Worm (Caenorhabditis elegans) whole organism, midembryonic: ENCODE data around the gene lst-4.

Source experiments
- T22C8.4 ChIP-seq: fragments of 200-800 bp; sonication (Bioruptor generic); IDR thresholded peaks from 2 replicates; pipeline ENCODE4 v1.3.6; 2022; ENCODE audit warnings: missing genetic modification characterization, missing compliant biosample characterization
- cog-1 ChIP-seq: sonication (generic microtip); optimal IDR thresholded peaks from 2 replicates; lab custom pipeline; 2016; ENCODE audit warnings: missing genetic modification characterization, missing compliant biosample characterization
- flt-1 ChIP-seq: fragments of 200-800 bp; sonication (Bioruptor generic); IDR thresholded peaks from 2 replicates; pipeline ENCODE4 v1.3.6; 2022; ENCODE audit warnings: missing genetic modification characterization, missing compliant biosample characterization
- klf-2 ChIP-seq: fragments of 200-800 bp; sonication (Bioruptor generic); conservative IDR thresholded peaks from 2 replicates; pipeline ENCODE4 v1.3.6; 2022; ENCODE audit warnings: missing genetic modification reagents, missing genetic modification characterization, missing compliant biosample characterization
- med-1 ChIP-seq: sonication (generic microtip); optimal IDR thresholded peaks from 2 replicates; lab custom pipeline; 2017; ENCODE audit warnings: missing genetic modification characterization, mild to moderate bottlenecking, missing compliant biosample characterization, antibody characterized with exemption, missing genetic modification reagents; ENCODE audit not compliant: insufficient read depth
- ref-1 ChIP-seq: fragments of 200-800 bp; sonication (Bioruptor generic); conservative IDR thresholded peaks from 2 replicates; pipeline ENCODE4 v1.3.6; 2022; ENCODE audit warnings: missing genetic modification reagents, missing genetic modification characterization, missing compliant biosample characterization
- tab-1 ChIP-seq: fragments of 200-800 bp; sonication (Bioruptor generic); IDR thresholded peaks from 2 replicates; pipeline ENCODE4 v1.3.6; 2022; ENCODE audit warnings: missing genetic modification characterization, missing compliant biosample characterization
- ztf-23 ChIP-seq: fragments of 200-800 bp; sonication (Bioruptor generic); IDR thresholded peaks from 2 replicates; pipeline ENCODE4 v1.3.6; 2022; ENCODE audit warnings: missing genetic modification reagents, missing genetic modification characterization, missing compliant biosample characterization
- ztf-29 ChIP-seq: fragments of 200-800 bp; sonication (Bioruptor generic); IDR thresholded peaks from 2 replicates; pipeline ENCODE4 v1.3.6; 2022; ENCODE audit warnings: missing genetic modification reagents, missing genetic modification characterization, missing compliant biosample characterization

Gene lst-4

ce11 chrIV:14103054-14103453 lies 33.4 kb upstream of the lst-4 start, which contains the start of gene F52B11.5:
F52B11.5 (minus strand) TSS chrIV:14103231.
- no peak for TF ChIP-seq tab-1 (GFP tag; lab: Robert Waterston, UW)
- TF ChIP-seq ztf-29 (GFP tag; lab: Robert Waterston, UW), result no peak
- no peak for TF ChIP-seq cog-1
- TF ChIP-seq med-1 (GFP tag; lab: Kevin White, UChicago), result no peak
- TF ChIP-seq ref-1 (GFP tag; lab: Robert Waterston, UW), result no peak
- no peak for TF ChIP-seq flt-1
- TF ChIP-seq klf-2 (GFP tag; lab: Robert Waterston, UW), result no peak
- TF ChIP-seq T22C8.4 (GFP tag; lab: Robert Waterston, UW), result no peak
- TF ChIP-seq ztf-23, result no peak

ce11 chrIV:14099256-14099655 lies 29.6 kb upstream of the lst-4 start, which contains the start of gene col-133:
col-133 (minus strand) TSS chrIV:14099356.
- TF ChIP-seq klf-2 (GFP tag; lab: Robert Waterston, UW), result no peak
- TF ChIP-seq flt-1, result no peak
- TF ChIP-seq T22C8.4 (GFP tag; lab: Robert Waterston, UW), result no peak
- no peak for TF ChIP-seq cog-1
- no peak for TF ChIP-seq tab-1 (GFP tag; lab: Robert Waterston, UW)

ce11 chrIV:14098540-14099098 lies 29.0 kb upstream of the lst-4 start:
- TF ChIP-seq ref-1 (GFP tag; lab: Robert Waterston, UW) (no peak), T22C8.4 (GFP tag; lab: Robert Waterston, UW) (no peak), med-1 (GFP tag; lab: Kevin White, UChicago) (no peak), cog-1 (no peak), ztf-29 (GFP tag; lab: Robert Waterston, UW) (no peak), flt-1 (no peak)

ce11 chrIV:14091242-14091641 lies 21.6 kb upstream of the lst-4 start, which contains the start of gene noah-2:
noah-2 (plus strand) TSS chrIV:14091254.
- no peak for TF ChIP-seq med-1 (GFP tag; lab: Kevin White, UChicago)

- TF ChIP-seq klf-2 (GFP tag; lab: Robert Waterston, UW) (no peak), cog-1 (no peak), tab-1 (GFP tag; lab: Robert Waterston, UW) (no peak), flt-1 (no peak), ref-1 (GFP tag; lab: Robert Waterston, UW) (no peak), ztf-29 (GFP tag; lab: Robert Waterston, UW) (no peak), T22C8.4 (GFP tag; lab: Robert Waterston, UW) (no peak), ztf-23 (no peak), med-1 (GFP tag; lab: Kevin White, UChicago) (no peak)
Observed at ce11 chrIV:14089749-14090148, 20.1 kb upstream of the lst-4 start.

- TF ChIP-seq ztf-29 (GFP tag; lab: Robert Waterston, UW) (no peak), cog-1 (no peak), ztf-23 (no peak), klf-2 (GFP tag; lab: Robert Waterston, UW) (no peak), T22C8.4 (GFP tag; lab: Robert Waterston, UW) (no peak), ref-1 (GFP tag; lab: Robert Waterston, UW) (no peak), tab-1 (GFP tag; lab: Robert Waterston, UW) (no peak), med-1 (GFP tag; lab: Kevin White, UChicago) (no peak), flt-1 (no peak)
Observed at ce11 chrIV:14086395-14086794, 16.7 kb upstream of the lst-4 start.

- TF ChIP-seq klf-2 (GFP tag; lab: Robert Waterston, UW) (no peak), ztf-29 (GFP tag; lab: Robert Waterston, UW) (no peak), med-1 (GFP tag; lab: Kevin White, UChicago) (no peak), T22C8.4 (GFP tag; lab: Robert Waterston, UW) (no peak), flt-1 (no peak), ref-1 (GFP tag; lab: Robert Waterston, UW) (no peak), ztf-23 (no peak), tab-1 (GFP tag; lab: Robert Waterston, UW) (no peak)
Observed at ce11 chrIV:14083505-14083904, 13.8 kb upstream of the lst-4 start, which contains the start of gene F52B11.2. F52B11.2 (plus strand) TSS chrIV:14083568.

ce11 chrIV:14082956-14083355 lies 13.3 kb upstream of the lst-4 start:
- no peak for TF ChIP-seq med-1 (GFP tag; lab: Kevin White, UChicago)
- no peak for TF ChIP-seq tab-1 (GFP tag; lab: Robert Waterston, UW)
- no peak for TF ChIP-seq ztf-29 (GFP tag; lab: Robert Waterston, UW)
- TF ChIP-seq klf-2 (GFP tag; lab: Robert Waterston, UW), result no peak
- TF ChIP-seq cog-1, result no peak
- TF ChIP-seq ztf-23, result no peak
- TF ChIP-seq T22C8.4 (GFP tag; lab: Robert Waterston, UW), result no peak
- TF ChIP-seq ref-1 (GFP tag; lab: Robert Waterston, UW), result no peak

- TF ChIP-seq cog-1 (no peak), tab-1 (GFP tag; lab: Robert Waterston, UW) (no peak), ztf-29 (GFP tag; lab: Robert Waterston, UW) (no peak), klf-2 (GFP tag; lab: Robert Waterston, UW) (no peak), ztf-23 (no peak), med-1 (GFP tag; lab: Kevin White, UChicago) (no peak), ref-1 (GFP tag; lab: Robert Waterston, UW) (no peak)
Observed at ce11 chrIV:14077135-14077534, 7.5 kb upstream of the lst-4 start, which contains the start of gene cfp-1. cfp-1 (plus strand) TSS chrIV:14077435.

ce11 chrIV:14074456-14074855 lies 4.8 kb upstream of the lst-4 start:
- TF ChIP-seq med-1 (GFP tag; lab: Kevin White, UChicago) (no peak), T22C8.4 (GFP tag; lab: Robert Waterston, UW) (no peak), tab-1 (GFP tag; lab: Robert Waterston, UW) (no peak), ref-1 (GFP tag; lab: Robert Waterston, UW) (no peak), ztf-23 (no peak), ztf-29 (GFP tag; lab: Robert Waterston, UW) (no peak), flt-1 (no peak), klf-2 (GFP tag; lab: Robert Waterston, UW) (no peak), cog-1 (no peak)
